Worm (Caenorhabditis elegans): Measurements from ENCODE around the gene C26D10.6.

- TF ChIP-seq daf-8 (GFP tag; IDR thresholded peaks at IDR 0.05) (no peak), ama-1 (optimal IDR thresholded peaks at IDR 0.05) (peak; percentile 66)
These were observed 28.1 kb downstream of the C26D10.6 start for ce11 chrII:8326228-8326960.
